Worm (Caenorhabditis elegans) whole organism, late embryonic: Measurements from ENCODE around the gene igcm-4.

Experiments used
- F13H6.1 ChIP-seq: sonication (generic microtip); optimal IDR thresholded peaks from 2 replicates; lab custom pipeline; 2016; ENCODE audit warnings: missing genetic modification characterization, missing compliant biosample characterization
- K02D7.2 ChIP-seq: sonication (generic microtip); optimal IDR thresholded peaks from 2 replicates; lab custom pipeline; 2017; ENCODE audit warnings: mild to moderate bottlenecking, missing genetic modification characterization, missing compliant biosample characterization
- T23F11.4 ChIP-seq: fragments of 200-800 bp; sonication (Bioruptor generic); optimal IDR thresholded peaks from 2 replicates; lab custom pipeline; 2018; ENCODE audit warnings: mild to moderate bottlenecking, missing genetic modification characterization, missing compliant biosample characterization
- ahr-1 ChIP-seq: sonication (generic microtip); optimal IDR thresholded peaks from 2 replicates; lab custom pipeline; 2016; ENCODE audit warnings: missing genetic modification characterization, missing compliant biosample characterization
- ama-1 ChIP-seq: fragments of 150-350 bp; optimal IDR thresholded peaks from 2 replicates; lab custom pipeline; 2014
- ceh-19 ChIP-seq: fragments of 200-800 bp; sonication (Bioruptor generic); optimal IDR thresholded peaks from 2 replicates; lab custom pipeline; 2018; ENCODE audit warnings: mild to moderate bottlenecking, missing genetic modification characterization, missing compliant biosample characterization
- ceh-2 ChIP-seq: sonication (generic microtip); optimal IDR thresholded peaks from 2 replicates; lab custom pipeline; 2016; ENCODE audit warnings: missing genotype, missing genetic modification characterization, missing compliant biosample characterization
- ceh-24 ChIP-seq: sonication (generic microtip); optimal IDR thresholded peaks from 2 replicates; lab custom pipeline; 2016; ENCODE audit warnings: mild to moderate bottlenecking, missing genetic modification characterization, missing compliant biosample characterization
- ceh-30 ChIP-seq: fragments of 150-350 bp; optimal IDR thresholded peaks from 2 replicates; lab custom pipeline; 2014; ENCODE audit warnings: missing biosample characterization, missing genetic modification characterization
- ceh-34 ChIP-seq: sonication (generic microtip); optimal IDR thresholded peaks from 2 replicates; lab custom pipeline; 2016; ENCODE audit warnings: mild to moderate bottlenecking, missing genetic modification characterization, missing compliant biosample characterization
- ceh-45 ChIP-seq: fragments of 200-800 bp; sonication (Bioruptor generic); IDR thresholded peaks from 2 replicates; pipeline ENCODE4 v1.3.6; 2022; ENCODE audit warnings: missing genetic modification reagents, missing genetic modification characterization, missing compliant biosample characterization
- ceh-48 ChIP-seq: sonication (generic microtip); optimal IDR thresholded peaks from 2 replicates; lab custom pipeline; 2016; ENCODE audit warnings: missing genetic modification characterization, inconsistent platforms, missing compliant biosample characterization
- ceh-6 ChIP-seq: fragments of 200-800 bp; sonication (Bioruptor generic); optimal IDR thresholded peaks from 2 replicates; lab custom pipeline; 2018; ENCODE audit warnings: mild to moderate bottlenecking, missing genetic modification characterization, missing compliant biosample characterization
- ceh-9 ChIP-seq: sonication (generic microtip); optimal IDR thresholded peaks from 2 replicates; lab custom pipeline; 2016; ENCODE audit warnings: mild to moderate bottlenecking, missing genetic modification characterization, inconsistent platforms, missing compliant biosample characterization
- che-1 ChIP-seq: sonication (generic microtip); optimal IDR thresholded peaks from 2 replicates; lab custom pipeline; 2016; ENCODE audit warnings: mild to moderate bottlenecking, missing genetic modification characterization, missing compliant biosample characterization
- elt-2 ChIP-seq: sonication (generic microtip); optimal IDR thresholded peaks from 2 replicates; lab custom pipeline; 2016; ENCODE audit warnings: missing genetic modification reagents, missing genetic modification characterization, missing compliant biosample characterization
- ets-4 ChIP-seq: sonication (generic microtip); optimal IDR thresholded peaks from 2 replicates; lab custom pipeline; 2016; ENCODE audit warnings: missing genetic modification characterization, missing compliant biosample characterization
- fkh-6 ChIP-seq: sonication (generic microtip); optimal IDR thresholded peaks from 2 replicates; lab custom pipeline; 2016; ENCODE audit warnings: missing genetic modification characterization, missing compliant biosample characterization
- hlh-13 ChIP-seq: fragments of 200-800 bp; sonication (Bioruptor generic); optimal IDR thresholded peaks from 2 replicates; lab custom pipeline; 2018; ENCODE audit warnings: mild to moderate bottlenecking, missing genetic modification characterization, missing compliant biosample characterization
- hlh-15 ChIP-seq: sonication (generic microtip); optimal IDR thresholded peaks from 2 replicates; lab custom pipeline; 2016; ENCODE audit warnings: missing genetic modification characterization, missing compliant biosample characterization
- hlh-30 ChIP-seq: sonication (generic microtip); optimal IDR thresholded peaks from 2 replicates; lab custom pipeline; 2017; ENCODE audit warnings: antibody characterized with exemption, missing genetic modification characterization, missing compliant biosample characterization; ENCODE audit not compliant: insufficient read depth
- hlh-6 ChIP-seq: sonication (generic microtip); optimal IDR thresholded peaks from 2 replicates; lab custom pipeline; 2016; ENCODE audit warnings: missing genotype, missing genetic modification characterization, missing compliant biosample characterization
- lin-11 ChIP-seq: fragments of 200-800 bp; sonication (Bioruptor generic); optimal IDR thresholded peaks from 2 replicates; lab custom pipeline; 2018; ENCODE audit warnings: mild to moderate bottlenecking, missing genetic modification characterization, missing compliant biosample characterization
- mec-3 ChIP-seq: sonication (generic microtip); optimal IDR thresholded peaks from 2 replicates; lab custom pipeline; 2016; ENCODE audit warnings: borderline replicate concordance, missing genetic modification characterization, missing compliant biosample characterization
- nhr-11 ChIP-seq: fragments of 150-350 bp; optimal IDR thresholded peaks from 2 replicates; lab custom pipeline; 2014; ENCODE audit warnings: missing biosample characterization, missing genetic modification characterization
- nhr-232 ChIP-seq: sonication (generic microtip); optimal IDR thresholded peaks from 2 replicates; lab custom pipeline; 2016; ENCODE audit warnings: missing genetic modification characterization, missing compliant biosample characterization
- npax-4 ChIP-seq: sonication (generic microtip); optimal IDR thresholded peaks from 2 replicates; lab custom pipeline; 2016; ENCODE audit warnings: missing genetic modification characterization, missing compliant biosample characterization
- odd-2 ChIP-seq: sonication (generic microtip); optimal IDR thresholded peaks from 2 replicates; lab custom pipeline; 2017; ENCODE audit warnings: antibody characterized with exemption, mild to moderate bottlenecking, missing genetic modification characterization, missing compliant biosample characterization
- pat-9 ChIP-seq: fragments of 200-800 bp; sonication (Bioruptor generic); optimal IDR thresholded peaks from 2 replicates; lab custom pipeline; 2018; ENCODE audit warnings: mild to moderate bottlenecking, missing genetic modification characterization, moderate library complexity, missing compliant biosample characterization
- pax-1 ChIP-seq: fragments of 150-350 bp; optimal IDR thresholded peaks from 2 replicates; lab custom pipeline; 2014; ENCODE audit warnings: missing biosample characterization, missing genetic modification characterization
- pha-2 ChIP-seq: sonication (generic microtip); optimal IDR thresholded peaks from 2 replicates; lab custom pipeline; 2017; ENCODE audit warnings: mild to moderate bottlenecking, missing genetic modification characterization, missing compliant biosample characterization
- pha-4 ChIP-seq: fragments of 150-350 bp; optimal IDR thresholded peaks from 2 replicates; lab custom pipeline; 2018; ENCODE audit warnings: missing biosample characterization, missing genetic modification reagents, missing genetic modification characterization
- pqm-1 ChIP-seq: sonication (generic microtip); optimal IDR thresholded peaks from 2 replicates; lab custom pipeline; 2016; ENCODE audit warnings: missing genetic modification characterization, missing compliant biosample characterization
- ref-2 ChIP-seq: sonication (generic microtip); optimal IDR thresholded peaks from 2 replicates; lab custom pipeline; 2016; ENCODE audit warnings: missing genetic modification characterization, missing compliant biosample characterization
- rnt-1 ChIP-seq: sonication (generic microtip); optimal IDR thresholded peaks from 2 replicates; lab custom pipeline; 2016; ENCODE audit warnings: missing genetic modification characterization, missing compliant biosample characterization
- sdc-2 ChIP-seq: sonication (generic microtip); optimal IDR thresholded peaks from 2 replicates; lab custom pipeline; 2016; ENCODE audit warnings: missing genotype, missing genetic modification characterization, missing compliant biosample characterization
- sox-2 ChIP-seq: fragments of 200-800 bp; sonication (Bioruptor generic); IDR thresholded peaks from 2 replicates; pipeline ENCODE4 v1.3.6; 2022; ENCODE audit warnings: missing genetic modification reagents, missing genetic modification characterization, missing compliant biosample characterization
- syd-9 ChIP-seq: sonication (generic microtip); optimal IDR thresholded peaks from 2 replicates; lab custom pipeline; 2016; ENCODE audit warnings: mild to moderate bottlenecking, missing genetic modification characterization, moderate library complexity, missing compliant biosample characterization
- tbx-2 ChIP-seq: sonication (generic microtip); optimal IDR thresholded peaks from 2 replicates; lab custom pipeline; 2016; ENCODE audit warnings: missing genetic modification characterization, missing compliant biosample characterization
- tbx-7 ChIP-seq: sonication (generic microtip); optimal IDR thresholded peaks from 2 replicates; lab custom pipeline; 2016; ENCODE audit warnings: missing genotype, missing genetic modification characterization, missing compliant biosample characterization
- ttx-3 ChIP-seq: sonication (generic microtip); optimal IDR thresholded peaks from 2 replicates; lab custom pipeline; 2016; ENCODE audit warnings: missing genetic modification reagents, missing genetic modification characterization, missing compliant biosample characterization
- unc-55 ChIP-seq: sonication (generic microtip); optimal IDR thresholded peaks from 2 replicates; lab custom pipeline; 2017; ENCODE audit warnings: missing biosample characterization, missing genetic modification reagents, missing genetic modification characterization
- unc-86 ChIP-seq: sonication (generic microtip); optimal IDR thresholded peaks from 2 replicates; lab custom pipeline; 2016; ENCODE audit warnings: missing genetic modification characterization, missing compliant biosample characterization
- zip-5 ChIP-seq: sonication (generic microtip); optimal IDR thresholded peaks from 2 replicates; lab custom pipeline; 2016; ENCODE audit warnings: missing genetic modification characterization, missing compliant biosample characterization

igcm-4 gene

ce11 chrX:2071392-2072001, 25.3 kb upstream of the igcm-4 start (continued):
- TF ChIP-seq ets-4 (tag; lab: Kevin White, UChicago) (no peak), elt-2 (tag; lab: Kevin White, UChicago) (peak; percentile 81), ceh-24 (tag; lab: Kevin White, UChicago) (no peak), ceh-30 (tag; lab: Kevin White, UChicago) (no peak), unc-86 (tag; lab: Kevin White, UChicago) (no peak), nhr-11 (tag; lab: Kevin White, UChicago) (no peak), zip-5 (tag; lab: Kevin White, UChicago) (no peak), K02D7.2 (tag; lab: Kevin White, UChicago) (no peak), hlh-6 (no peak), rnt-1 (tag; lab: Kevin White, UChicago) (no peak), che-1 (tag; lab: Kevin White, UChicago) (no peak), ttx-3 (tag; lab: Kevin White, UChicago) (no peak), odd-2 (tag; lab: Kevin White, UChicago) (no peak), ama-1 (lab: Kevin White, UChicago) (no peak), pqm-1 (tag; lab: Kevin White, UChicago) (no peak), pha-4 (tag; lab: Kevin White, UChicago) (no peak), fkh-6 (tag; lab: Kevin White, UChicago) (no peak), ceh-48 (tag; lab: Kevin White, UChicago) (no peak), pha-2 (no peak), ceh-6 (no peak), lin-11 (tag; lab: Kevin White, UChicago) (no peak), ceh-34 (tag; lab: Kevin White, UChicago) (peak; percentile 31), tbx-7 (tag; lab: Kevin White, UChicago) (no peak), npax-4 (tag; lab: Kevin White, UChicago) (no peak), unc-55 (peak; percentile 23), nhr-232 (tag; lab: Kevin White, UChicago) (no peak), mec-3 (tag; lab: Kevin White, UChicago) (no peak), ceh-19 (no peak), ceh-9 (tag; lab: Kevin White, UChicago) (no peak), ahr-1 (tag; lab: Kevin White, UChicago) (no peak), ref-2 (tag; lab: Kevin White, UChicago) (no peak), ceh-45 (GFP tag; lab: Robert Waterston, UW) (no peak), tbx-2 (peak; percentile 56), hlh-30 (tag; lab: Kevin White, UChicago) (peak; percentile 96), T23F11.4 (GFP tag; lab: Kevin White, UChicago) (no peak), sdc-2 (tag; lab: Kevin White, UChicago) (peak; percentile 71), hlh-15 (no peak), pax-1 (tag; lab: Kevin White, UChicago) (no peak), syd-9 (tag; lab: Kevin White, UChicago) (no peak), sox-2 (GFP tag; lab: Robert Waterston, UW) (0 out of 2 replicates have a peak, but pooled peaks have one; percentile 5), ceh-2 (tag; lab: Kevin White, UChicago) (no peak), hlh-13 (no peak), pat-9 (tag; lab: Kevin White, UChicago) (no peak), F13H6.1 (tag; lab: Kevin White, UChicago) (no peak)
